Worm (Caenorhabditis elegans) whole organism, midembryonic: ENCODE results near the gene C29F7.10.

ENCODE experiments used
- flt-1 ChIP-seq: fragments of 200-800 bp; sonication (Bioruptor generic); IDR thresholded peaks from 2 replicates; pipeline ENCODE4 v1.3.6; 2022; ENCODE audit warnings: missing genetic modification characterization, missing compliant biosample characterization
- ztf-23 ChIP-seq: fragments of 200-800 bp; sonication (Bioruptor generic); IDR thresholded peaks from 2 replicates; pipeline ENCODE4 v1.3.6; 2022; ENCODE audit warnings: missing genetic modification reagents, missing genetic modification characterization, missing compliant biosample characterization
- ztf-29 ChIP-seq: fragments of 200-800 bp; sonication (Bioruptor generic); IDR thresholded peaks from 2 replicates; pipeline ENCODE4 v1.3.6; 2022; ENCODE audit warnings: missing genetic modification reagents, missing genetic modification characterization, missing compliant biosample characterization

ce11 chrX:13412307-13412706 lies 19.0 kb downstream of the C29F7.10 start:
- no peak for TF ChIP-seq ztf-29
- no peak for TF ChIP-seq flt-1
- no peak for TF ChIP-seq ztf-23
